Worm (Caenorhabditis elegans) whole organism, young adult: ENCODE data around the gene aptf-4.

Experiments used
- B0019.2 ChIP-seq: fragments of 200-800 bp; sonication (Bioruptor generic); conservative IDR thresholded peaks from 2 replicates; pipeline ENCODE4 v1.3.6; 2022; ENCODE audit warnings: missing genetic modification reagents, missing genetic modification characterization, missing compliant biosample characterization
- F22D6.2 ChIP-seq: sonication (generic microtip); optimal IDR thresholded peaks from 2 replicates; lab custom pipeline; 2016; ENCODE audit warnings: mild to moderate bottlenecking, missing genetic modification characterization, missing compliant biosample characterization
- F49E8.2 ChIP-seq: sonication (generic microtip); optimal IDR thresholded peaks from 3 replicates; lab custom pipeline; 2017; ENCODE audit warnings: missing genetic modification characterization, mild to moderate bottlenecking, missing compliant biosample characterization, antibody characterized with exemption, moderate library complexity; ENCODE audit not compliant: insufficient read depth
- F52B5.7 ChIP-seq: sonication (generic microtip); optimal IDR thresholded peaks from 2 replicates; lab custom pipeline; 2016; ENCODE audit warnings: mild to moderate bottlenecking, missing genetic modification characterization, missing compliant biosample characterization
- F57A8.1 ChIP-seq: fragments of 200-800 bp; sonication (Bioruptor generic); optimal IDR thresholded peaks from 2 replicates; lab custom pipeline; 2018; ENCODE audit warnings: mild to moderate bottlenecking, missing genetic modification characterization, moderate library complexity, missing compliant biosample characterization
- T26A5.8 ChIP-seq: sonication (generic microtip); optimal IDR thresholded peaks from 2 replicates; lab custom pipeline; 2016; ENCODE audit warnings: missing genetic modification characterization, missing compliant biosample characterization
- Y67H2A.10 ChIP-seq: fragments of 200-800 bp; sonication (Bioruptor generic); conservative IDR thresholded peaks from 2 replicates; pipeline ENCODE4 v1.3.6; 2022; ENCODE audit warnings: missing genetic modification reagents, missing genetic modification characterization, missing compliant biosample characterization
- Y95B8A.8 ChIP-seq: fragments of 200-800 bp; sonication (Bioruptor generic); IDR thresholded peaks from 2 replicates; pipeline ENCODE4 v1.3.6; 2022; ENCODE audit warnings: missing genetic modification reagents, missing genetic modification characterization, missing compliant biosample characterization
- aptf-2 ChIP-seq: fragments of 200-800 bp; sonication (Bioruptor generic); conservative IDR thresholded peaks from 2 replicates; pipeline ENCODE4 v1.3.6; 2022; ENCODE audit warnings: missing genetic modification reagents, missing genetic modification characterization, missing compliant biosample characterization
- atf-7 ChIP-seq: sonication (generic microtip); optimal IDR thresholded peaks from 2 replicates; lab custom pipeline; 2017; ENCODE audit warnings: mild to moderate bottlenecking, missing genetic modification characterization, missing compliant biosample characterization
- cebp-2 ChIP-seq: fragments of 200-800 bp; sonication (Bioruptor generic); IDR thresholded peaks from 2 replicates; pipeline ENCODE4 v1.3.6; 2022; ENCODE audit warnings: missing genetic modification characterization, missing compliant biosample characterization
- ceh-40 ChIP-seq: fragments of 200-800 bp; sonication (Bioruptor generic); IDR thresholded peaks from 2 replicates; pipeline ENCODE4 v1.3.6; 2022; ENCODE audit warnings: missing genetic modification characterization, missing compliant biosample characterization
- dox-1 ChIP-seq: fragments of 200-800 bp; sonication (Bioruptor generic); IDR thresholded peaks from 2 replicates; pipeline ENCODE4 v1.3.6; 2022; ENCODE audit warnings: missing genetic modification reagents, missing genetic modification characterization, missing compliant biosample characterization
- dpl-1 ChIP-seq: fragments of 150-350 bp; optimal IDR thresholded peaks from 2 replicates; lab custom pipeline; 2014; ENCODE audit warnings: missing biosample characterization, missing genetic modification reagents, missing genetic modification characterization
- egl-44 ChIP-seq: fragments of 200-800 bp; sonication (Bioruptor generic); IDR thresholded peaks from 2 replicates; pipeline ENCODE4 v1.3.6; 2022; ENCODE audit warnings: missing genetic modification reagents, missing genetic modification characterization, missing compliant biosample characterization
- ets-4 ChIP-seq: fragments of 200-800 bp; sonication (Bioruptor generic); optimal IDR thresholded peaks from 2 replicates; lab custom pipeline; 2018; ENCODE audit warnings: mild to moderate bottlenecking, missing genetic modification characterization, missing compliant biosample characterization
- him-1 ChIP-seq: sonication (generic microtip); optimal IDR thresholded peaks from 2 replicates; lab custom pipeline; 2016; ENCODE audit warnings: missing genotype, missing genetic modification reagents, missing genetic modification characterization, missing compliant biosample characterization
- hmg-1.2 ChIP-seq: fragments of 200-800 bp; sonication (Bioruptor generic); IDR thresholded peaks from 2 replicates; pipeline ENCODE4 v1.3.6; 2022; ENCODE audit warnings: missing genetic modification reagents, missing genetic modification characterization, missing compliant biosample characterization
- hrde-1 ChIP-seq: sonication (generic microtip); optimal IDR thresholded peaks from 2 replicates; lab custom pipeline; 2016; ENCODE audit warnings: missing genetic modification characterization, mild to moderate bottlenecking, missing compliant biosample characterization, moderate library complexity, missing genotype, missing genetic modification reagents, borderline replicate concordance
- let-526 ChIP-seq: fragments of 200-800 bp; sonication (Bioruptor generic); IDR thresholded peaks from 2 replicates; pipeline ENCODE4 v1.3.6; 2022; ENCODE audit warnings: missing genetic modification reagents, missing genetic modification characterization, missing compliant biosample characterization
- lin-54 ChIP-seq: fragments of 200-800 bp; sonication (Bioruptor generic); optimal IDR thresholded peaks from 2 replicates; lab custom pipeline; 2018; ENCODE audit warnings: mild to moderate bottlenecking, missing genetic modification characterization, missing compliant biosample characterization
- madf-10 ChIP-seq: sonication (generic microtip); optimal IDR thresholded peaks from 2 replicates; lab custom pipeline; 2016; ENCODE audit warnings: mild to moderate bottlenecking, missing genetic modification characterization, missing compliant biosample characterization
- mes-4 ChIP-seq: sonication (generic microtip); optimal IDR thresholded peaks from 2 replicates; lab custom pipeline; 2016; ENCODE audit warnings: missing genotype, missing genetic modification characterization, missing compliant biosample characterization
- nfya-1 ChIP-seq: sonication (generic microtip); optimal IDR thresholded peaks from 2 replicates; lab custom pipeline; 2017; ENCODE audit warnings: antibody characterized with exemption, missing compliant biosample characterization, missing genetic modification characterization, borderline replicate concordance; ENCODE audit not compliant: insufficient read depth
- nfya-2 ChIP-seq: fragments of 200-800 bp; sonication (Bioruptor generic); IDR thresholded peaks from 2 replicates; pipeline ENCODE4 v1.3.6; 2022; ENCODE audit warnings: missing genetic modification reagents, missing genetic modification characterization, missing compliant biosample characterization
- nhr-179 ChIP-seq: sonication (generic microtip); optimal IDR thresholded peaks from 2 replicates; lab custom pipeline; 2016; ENCODE audit warnings: mild to moderate bottlenecking, missing genetic modification characterization, missing compliant biosample characterization
- nhr-80 ChIP-seq: sonication (generic microtip); optimal IDR thresholded peaks from 2 replicates; lab custom pipeline; 2016; ENCODE audit warnings: missing genetic modification characterization, missing compliant biosample characterization
- pha-4 ChIP-seq: fragments of 150-350 bp; sonication (generic microtip); optimal IDR thresholded peaks from 2 replicates; lab custom pipeline; 2014; ENCODE audit warnings: missing biosample characterization, missing genetic modification reagents, missing genetic modification characterization
- rcor-1 ChIP-seq: fragments of 200-800 bp; sonication (Bioruptor generic); IDR thresholded peaks from 2 replicates; pipeline ENCODE4 v1.3.6; 2022; ENCODE audit warnings: missing genetic modification reagents, missing genetic modification characterization, missing compliant biosample characterization
- rec-8 ChIP-seq, 2 experiments: sonication (generic microtip); optimal IDR thresholded peaks; 2 replicates each; lab custom pipeline; 2016; ENCODE audit warnings: mild to moderate bottlenecking in 2 of 2, missing genetic modification characterization in 2 of 2, missing genetic modification reagents in 2 of 2, missing genotype in 2 of 2, missing biosample characterization in 1 of 2, missing compliant biosample characterization in 1 of 2, moderate library complexity in 1 of 2
- repo-1 ChIP-seq: sonication (generic microtip); optimal IDR thresholded peaks from 2 replicates; lab custom pipeline; 2017; ENCODE audit warnings: mild to moderate bottlenecking, missing genetic modification characterization, missing compliant biosample characterization
- sdz-38 ChIP-seq: sonication (generic microtip); optimal IDR thresholded peaks from 2 replicates; lab custom pipeline; 2016; ENCODE audit warnings: missing genotype, missing genetic modification characterization, missing compliant biosample characterization
- snpc-1.3 ChIP-seq: sonication (generic microtip); optimal IDR thresholded peaks from 2 replicates; lab custom pipeline; 2017; ENCODE audit warnings: missing genetic modification characterization, mild to moderate bottlenecking, missing compliant biosample characterization, antibody characterized with exemption, moderate library complexity, missing genotype, missing genetic modification reagents; ENCODE audit not compliant: insufficient read depth
- snpc-3.4 ChIP-seq: sonication (generic microtip); optimal IDR thresholded peaks from 2 replicates; lab custom pipeline; 2017; ENCODE audit warnings: missing genetic modification characterization, mild to moderate bottlenecking, missing compliant biosample characterization, antibody characterized with exemption, moderate library complexity, missing genotype, missing genetic modification reagents
- snpc-4 ChIP-seq, 5 experiments: fragments of 150-350 bp in 1 of 5; sonication (generic microtip) in 4 of 5; optimal IDR thresholded peaks; 2 replicates each; lab custom pipeline; 2014 to 2018; ENCODE audit warnings: missing genetic modification characterization in 5 of 5, missing biosample characterization in 3 of 5, antibody characterized with exemption in 2 of 5, mild to moderate bottlenecking in 2 of 5, missing compliant biosample characterization in 2 of 5, missing genotype in 2 of 5, moderate library complexity in 2 of 5, missing genetic modification reagents in 1 of 5
- somi-1 ChIP-seq: fragments of 200-800 bp; sonication (Bioruptor generic); optimal IDR thresholded peaks from 2 replicates; lab custom pipeline; 2018; ENCODE audit warnings: mild to moderate bottlenecking, missing genetic modification characterization, missing compliant biosample characterization
- sptf-2 ChIP-seq: fragments of 200-800 bp; sonication (Bioruptor generic); optimal IDR thresholded peaks from 2 replicates; lab custom pipeline; 2018; ENCODE audit warnings: mild to moderate bottlenecking, missing genetic modification characterization, missing compliant biosample characterization
- tbx-9 ChIP-seq: sonication (generic microtip); optimal IDR thresholded peaks from 2 replicates; lab custom pipeline; 2016; ENCODE audit warnings: borderline replicate concordance, missing genetic modification characterization, inconsistent platforms, missing compliant biosample characterization
- ztf-22 ChIP-seq: fragments of 200-800 bp; sonication (Bioruptor generic); optimal IDR thresholded peaks from 2 replicates; lab custom pipeline; 2018; ENCODE audit warnings: mild to moderate bottlenecking, missing genetic modification characterization, moderate library complexity, missing compliant biosample characterization
- ztf-26 ChIP-seq: sonication (generic microtip); optimal IDR thresholded peaks from 2 replicates; lab custom pipeline; 2017; ENCODE audit warnings: missing genetic modification characterization, missing compliant biosample characterization

aptf-4 gene

ce11 chrII:8625163-8625562 is 34.4 kb downstream of the aptf-4 start, which contains the start of gene sptf-2:
sptf-2 (plus strand) TSS chrII:8625459.
- 0 out of 2 replicates have a peak, but pooled peaks have one; percentile 4 for TF ChIP-seq ceh-40
- TF ChIP-seq hmg-1.2, result peak; percentile 16; the same call in 1 of the 2 replicates
- peak; percentile 70 for TF ChIP-seq ets-4 (GFP tag; lab: Kevin White, UChicago)
- peak; percentile 99 for TF ChIP-seq sptf-2 (GFP tag; lab: Kevin White, UChicago)
- no peak for TF ChIP-seq dpl-1 (GFP tag; lab: Kevin White, UChicago)
- TF ChIP-seq Y67H2A.10 (GFP tag; lab: Robert Waterston, UW), result no peak
- TF ChIP-seq atf-7 (tag; lab: Kevin White, UChicago), result peak; percentile 25
- peak; percentile 99 for TF ChIP-seq nhr-80 (tag; lab: Kevin White, UChicago)
- peak; percentile 23 for TF ChIP-seq ztf-22 (GFP tag; lab: Kevin White, UChicago)

DNA sequence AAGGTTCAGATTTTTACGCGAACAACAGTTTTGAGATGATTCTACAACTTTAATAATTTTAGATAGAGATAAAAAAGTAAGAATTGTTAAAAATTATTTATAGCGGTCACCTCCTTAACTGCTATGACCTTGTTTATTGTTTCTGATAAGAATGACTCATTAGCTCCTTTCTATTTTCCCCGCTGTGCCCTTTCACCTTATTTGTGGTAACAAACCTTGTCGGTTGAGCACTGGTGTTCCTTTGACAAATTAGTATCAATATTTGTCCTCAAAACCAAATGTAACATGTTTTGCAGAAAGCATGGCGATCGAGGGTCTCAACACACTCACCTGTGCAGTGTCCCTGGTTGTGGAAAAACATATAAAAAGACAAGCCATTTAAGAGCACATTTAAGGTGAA is 35.8 kb downstream of the aptf-4 start:
- no peak for TF ChIP-seq aptf-2 (GFP tag; lab: Robert Waterston, UW)
- no peak for TF ChIP-seq him-1 (tag; lab: Kevin White, UChicago)
- TF ChIP-seq repo-1 (tag; lab: Kevin White, UChicago), result no peak
- no peak for TF ChIP-seq pha-4 (tag; lab: Kevin White, UChicago)
- TF ChIP-seq somi-1 (GFP tag; lab: Kevin White, UChicago), result no peak
- TF ChIP-seq rec-8 (tag; optimal IDR thresholded peaks at IDR 0.05; lab: Kevin White, UChicago), result no peak
- TF ChIP-seq let-526 (GFP tag; lab: Robert Waterston, UW), result no peak
- TF ChIP-seq B0019.2 (GFP tag; lab: Robert Waterston, UW), result no peak
- no peak for TF ChIP-seq sdz-38
- TF ChIP-seq egl-44 (GFP tag; lab: Robert Waterston, UW), result no peak
- TF ChIP-seq Y95B8A.8 (GFP tag; lab: Robert Waterston, UW), result no peak

DNA sequence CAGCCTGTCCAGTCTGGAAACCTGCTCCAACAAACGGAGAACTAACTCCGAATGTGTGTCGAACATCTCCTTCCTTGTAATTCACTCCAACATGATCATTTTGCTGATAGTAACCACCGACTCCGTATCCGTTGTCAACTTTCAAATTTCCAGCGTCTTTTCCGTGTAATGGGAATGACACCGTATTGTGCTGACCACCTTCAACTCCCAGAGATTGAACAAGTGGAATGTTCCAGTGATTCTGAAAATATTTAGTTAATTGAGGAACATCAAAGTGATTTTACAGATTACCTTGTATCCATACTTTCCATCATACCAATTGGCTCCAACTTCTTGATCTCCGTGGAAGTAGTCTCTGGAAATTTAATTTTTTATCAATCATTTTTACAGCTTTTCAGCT is 37.1 kb downstream of the aptf-4 start:
- TF ChIP-seq hrde-1 (tag; lab: Kevin White, UChicago) (no peak), snpc-4 (GFP tag; optimal IDR thresholded peaks at IDR 0.05; lab: Kevin White, UChicago) (no peak), snpc-4 (tag; optimal IDR thresholded peaks at IDR 0.05; lab: Kevin White, UChicago) (no peak), mes-4 (tag; lab: Kevin White, UChicago) (no peak)

DNA sequence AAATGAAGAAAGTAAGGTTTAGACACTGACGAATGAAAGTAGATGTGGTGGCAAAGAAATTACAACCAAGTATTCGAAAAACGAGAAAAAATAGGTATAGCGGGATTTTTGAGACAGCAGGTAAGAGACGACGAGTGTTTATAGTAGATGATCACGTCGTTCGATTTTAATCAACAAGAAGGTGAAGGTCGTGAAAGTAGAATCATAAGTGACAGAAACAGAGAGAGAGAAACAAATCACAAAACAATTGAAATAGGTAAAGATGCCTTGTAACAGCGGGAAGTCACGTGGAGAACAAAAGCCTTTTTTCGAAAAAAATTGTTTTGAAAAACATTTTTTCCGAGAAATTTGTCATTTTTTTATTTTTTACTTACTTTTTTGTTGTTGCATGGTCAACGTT is 39.3 kb downstream of the aptf-4 start, which contains the start of gene T22C8.6:
Gene T22C8.6, minus strand, starts transcription at position 194 of the 400 bp plus-strand sequence.
- TF ChIP-seq madf-10 (no peak), tbx-9 (no peak), ztf-22 (GFP tag; lab: Kevin White, UChicago) (no peak), rcor-1 (GFP tag; lab: Robert Waterston, UW) (no peak), dox-1 (GFP tag; lab: Robert Waterston, UW) (no peak), somi-1 (GFP tag; lab: Kevin White, UChicago) (no peak), F22D6.2 (tag; lab: Kevin White, UChicago) (no peak), cebp-2 (no peak), F57A8.1 (no peak), mes-4 (tag; lab: Kevin White, UChicago) (no peak), ztf-26 (tag; lab: Kevin White, UChicago) (no peak), F52B5.7 (tag; lab: Kevin White, UChicago) (no peak), nfya-2 (GFP tag; lab: Robert Waterston, UW) (no peak), F49E8.2 (tag; lab: Kevin White, UChicago) (no peak), nhr-179 (no peak), lin-54 (GFP tag; lab: Kevin White, UChicago) (no peak), nfya-1 (tag; lab: Kevin White, UChicago) (no peak), T26A5.8 (no peak), snpc-3.4 (tag; lab: Kevin White, UChicago) (no peak), snpc-1.3 (tag; lab: Kevin White, UChicago) (no peak)
